Fruit fly (Drosophila melanogaster) Kc167 (cell line): Measurements from ENCODE around the gene CG7900.

Experiments
- Sin3A ChIP-seq: fragments of >200 bp; optimal IDR thresholded peaks from 2 replicates; lab custom pipeline; 2018; ENCODE audit warnings: missing external identifiers
- h ChIP-seq: fragments of >200 bp; optimal IDR thresholded peaks from 3 replicates; lab custom pipeline; 2018; ENCODE audit warnings: missing external identifiers
- insv ChIP-seq: fragments of >200 bp; optimal IDR thresholded peaks from 3 replicates; lab custom pipeline; 2018; ENCODE audit warnings: missing external identifiers
- psq ChIP-seq: fragments of >200 bp; optimal IDR thresholded peaks from 2 replicates; lab custom pipeline; 2017; ENCODE audit warnings: missing external identifiers
- ttk ChIP-seq: sonication (Bioruptor generic); optimal IDR thresholded peaks from 2 replicates; lab custom pipeline; 2017; ENCODE audit warnings: missing external identifiers

- TF ChIP-seq h (lab: Kevin White, UChicago) (no peak), ttk (lab: Kevin White, UChicago) (no peak), insv (no peak), psq (no peak), Sin3A (lab: Kevin White, UChicago) (no peak)
Observed at dm6 chr3R:8111789-8112382, 18.0 kb downstream of the CG7900 start.
